Worm (Caenorhabditis elegans): ENCODE data around the gene trpl-2.

ce11 chrIV:4301202-4301601 is 25.3 kb upstream of the trpl-2 start, which contains the start of gene lgc-22:
- no peak for TF ChIP-seq pha-4 (tag; optimal IDR thresholded peaks at IDR 0.05)
- TF ChIP-seq C08G9.2 (tag; optimal IDR thresholded peaks at IDR 0.05), result no peak
- TF ChIP-seq unc-55 (GFP tag; optimal IDR thresholded peaks at IDR 0.05), result no peak
- no peak for TF ChIP-seq sox-2 (GFP tag; IDR thresholded peaks at IDR 0.05)
- no peak for TF ChIP-seq lin-11 (tag; optimal IDR thresholded peaks at IDR 0.05)
- TF ChIP-seq odd-2 (tag; optimal IDR thresholded peaks at IDR 0.05), result no peak
- no peak for TF ChIP-seq T23F11.4 (GFP tag; optimal IDR thresholded peaks at IDR 0.05)
- TF ChIP-seq hlh-30 (tag; optimal IDR thresholded peaks at IDR 0.05; ENCODE audit: insufficient read depth), result no peak
